Worm (Caenorhabditis elegans) whole organism, early embryonic: ENCODE data around the gene Y54G2A.11.

Experiments
- F13C5.2 ChIP-seq: sonication (generic microtip); optimal IDR thresholded peaks from 2 replicates; lab custom pipeline; 2017; ENCODE audit warnings: mild to moderate bottlenecking, missing genetic modification characterization, inconsistent platforms, missing compliant biosample characterization
- ama-1 ChIP-seq: fragments of 150-350 bp; optimal IDR thresholded peaks from 2 replicates; lab custom pipeline; 2014
- ceh-13 ChIP-seq: fragments of 200-800 bp; sonication (Bioruptor generic); optimal IDR thresholded peaks from 2 replicates; lab custom pipeline; 2018; ENCODE audit warnings: mild to moderate bottlenecking, missing genetic modification characterization, missing compliant biosample characterization
- ceh-36 ChIP-seq: sonication (generic microtip); optimal IDR thresholded peaks from 2 replicates; lab custom pipeline; 2016; ENCODE audit warnings: missing genetic modification characterization, inconsistent platforms, missing compliant biosample characterization
- ets-7 ChIP-seq: sonication (generic microtip); optimal IDR thresholded peaks from 2 replicates; lab custom pipeline; 2016; ENCODE audit warnings: missing genotype, missing genetic modification characterization, missing compliant biosample characterization
- flt-1 ChIP-seq: fragments of 200-800 bp; sonication (Bioruptor generic); IDR thresholded peaks from 2 replicates; pipeline ENCODE4 v1.3.6; 2022; ENCODE audit warnings: missing genetic modification characterization, missing compliant biosample characterization
- hmg-4 ChIP-seq: fragments of 200-800 bp; sonication (Bioruptor generic); optimal IDR thresholded peaks from 2 replicates; lab custom pipeline; 2018; ENCODE audit warnings: mild to moderate bottlenecking, missing genetic modification characterization, missing compliant biosample characterization
- scrt-1 ChIP-seq: fragments of 200-800 bp; sonication (Bioruptor generic); IDR thresholded peaks from 2 replicates; pipeline ENCODE4 v1.3.6; 2022; ENCODE audit warnings: missing genetic modification characterization, missing compliant biosample characterization
- tbx-11 ChIP-seq: fragments of 200-800 bp; sonication (Bioruptor generic); IDR thresholded peaks from 2 replicates; pipeline ENCODE4 v1.3.6; 2022; ENCODE audit warnings: missing genetic modification characterization, missing compliant biosample characterization
- tra-4 ChIP-seq: sonication (generic microtip); optimal IDR thresholded peaks from 2 replicates; lab custom pipeline; 2017; ENCODE audit warnings: missing genetic modification characterization, missing compliant biosample characterization

DNA sequence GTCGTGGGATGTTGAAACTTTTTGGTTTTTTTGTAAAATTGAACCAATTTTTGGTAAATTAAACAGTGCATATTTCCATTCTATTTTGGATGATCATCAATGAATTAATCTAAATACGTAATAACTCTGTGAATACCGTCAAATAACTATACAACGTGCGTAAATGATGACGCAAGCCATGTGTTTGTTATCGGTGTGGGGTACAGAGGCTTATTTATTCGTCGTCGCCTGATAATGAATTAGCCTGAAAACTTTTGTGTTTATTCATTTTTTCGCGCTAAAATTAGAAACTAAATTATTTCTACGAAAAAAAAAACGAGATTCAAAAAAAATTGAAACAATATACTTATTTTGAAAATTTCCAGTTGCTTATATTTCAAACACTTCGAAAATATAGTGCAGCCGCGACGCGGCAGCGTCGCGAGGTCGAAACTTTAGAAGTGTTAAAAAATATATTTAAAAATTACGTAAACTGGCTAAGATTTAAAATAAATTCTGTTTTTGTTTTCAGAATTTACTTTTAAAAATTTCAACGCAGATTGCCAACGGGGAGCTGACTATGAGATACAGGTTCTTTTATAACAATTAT is 22.6 kb downstream of the Y54G2A.11 start:
- TF ChIP-seq scrt-1 (GFP tag; lab: Robert Waterston, UW) (no peak), F13C5.2 (tag; lab: Kevin White, UChicago) (no peak), ceh-13 (GFP tag; lab: Kevin White, UChicago) (no peak), ets-7 (no peak), hmg-4 (GFP tag; lab: Kevin White, UChicago) (no peak), flt-1 (GFP tag; lab: Robert Waterston, UW) (no peak), ama-1 (no peak), ceh-36 (tag; lab: Kevin White, UChicago) (no peak), tbx-11 (GFP tag; lab: Robert Waterston, UW) (no peak), tra-4 (tag; lab: Kevin White, UChicago) (no peak)
